Worm (Caenorhabditis elegans) whole organism, L2 larva: ENCODE data around the gene F01D5.7.

Source experiments
- C34F6.9 ChIP-seq: fragments of 150-350 bp; optimal IDR thresholded peaks from 2 replicates; lab custom pipeline; 2014; ENCODE audit warnings: missing biosample characterization, missing genetic modification characterization
- F13H6.1 ChIP-seq: sonication (generic microtip); optimal IDR thresholded peaks from 2 replicates; lab custom pipeline; 2016; ENCODE audit warnings: missing genetic modification characterization, missing compliant biosample characterization
- R02D3.7 ChIP-seq: fragments of 150-350 bp; optimal IDR thresholded peaks from 2 replicates; lab custom pipeline; 2014; ENCODE audit warnings: missing biosample characterization, missing genetic modification characterization
- Y55F3AM.14 ChIP-seq: fragments of 200-800 bp; sonication (Bioruptor generic); optimal IDR thresholded peaks from 2 replicates; lab custom pipeline; 2018; ENCODE audit warnings: mild to moderate bottlenecking, missing genetic modification characterization, missing compliant biosample characterization
- ama-1 ChIP-seq: fragments of 150-350 bp; optimal IDR thresholded peaks from 2 replicates; lab custom pipeline; 2018; ENCODE audit warnings: inconsistent platforms
- blmp-1 ChIP-seq: sonication (generic microtip); optimal IDR thresholded peaks from 2 replicates; lab custom pipeline; 2017; ENCODE audit warnings: missing genetic modification characterization, mild to moderate bottlenecking, missing compliant biosample characterization, antibody characterized with exemption, moderate library complexity; ENCODE audit not compliant: insufficient read depth
- ceh-16 ChIP-seq: fragments of 150-350 bp; optimal IDR thresholded peaks from 2 replicates; lab custom pipeline; 2014; ENCODE audit warnings: missing biosample characterization, missing genetic modification characterization
- crh-2 ChIP-seq: sonication (generic microtip); optimal IDR thresholded peaks from 2 replicates; lab custom pipeline; 2017; ENCODE audit warnings: missing biosample characterization, missing genetic modification characterization
- dmd-4 ChIP-seq: sonication (generic microtip); optimal IDR thresholded peaks from 2 replicates; lab custom pipeline; 2017; ENCODE audit warnings: missing biosample characterization, missing genetic modification characterization
- egl-27 ChIP-seq: sonication (generic microtip); optimal IDR thresholded peaks from 3 replicates; lab custom pipeline; 2017; ENCODE audit warnings: missing biosample characterization, missing genetic modification reagents, missing genetic modification characterization
- elt-3 ChIP-seq: sonication (generic microtip); optimal IDR thresholded peaks from 2 replicates; lab custom pipeline; 2017; ENCODE audit warnings: missing biosample characterization, missing genetic modification characterization
- fos-1 ChIP-seq: fragments of 150-350 bp; optimal IDR thresholded peaks from 2 replicates; lab custom pipeline; 2014; ENCODE audit warnings: missing biosample characterization, missing genetic modification characterization
- gmeb-1 ChIP-seq: fragments of 150-350 bp; optimal IDR thresholded peaks from 2 replicates; lab custom pipeline; 2014; ENCODE audit warnings: missing biosample characterization, missing genetic modification characterization
- lin-11 ChIP-seq: fragments of 150-350 bp; sonication (generic microtip); optimal IDR thresholded peaks from 2 replicates; lab custom pipeline; 2014; ENCODE audit warnings: missing biosample characterization, missing genetic modification characterization, inconsistent platforms, mixed read lengths
- lin-13 ChIP-seq: fragments of 150-350 bp; optimal IDR thresholded peaks from 2 replicates; lab custom pipeline; 2014; ENCODE audit warnings: missing biosample characterization, missing genetic modification reagents, missing genetic modification characterization
- lsy-2 ChIP-seq, 2 experiments: fragments of 150-350 bp in 1 of 2; sonication (generic microtip) in 1 of 2; optimal IDR thresholded peaks; 2 replicates each; lab custom pipeline; 2014 to 2017; ENCODE audit warnings: missing biosample characterization in 2 of 2, missing genetic modification characterization in 2 of 2
- mab-5 ChIP-seq: fragments of 150-350 bp; optimal IDR thresholded peaks from 2 replicates; lab custom pipeline; 2014; ENCODE audit warnings: missing biosample characterization, missing genetic modification characterization
- mbf-1 ChIP-seq: sonication (generic microtip); optimal IDR thresholded peaks from 2 replicates; lab custom pipeline; 2017; ENCODE audit warnings: missing biosample characterization, missing genetic modification characterization
- mdl-1 ChIP-seq, 2 experiments: fragments of 150-350 bp in 1 of 2; sonication (generic microtip) in 1 of 2; optimal IDR thresholded peaks; 2 replicates each; lab custom pipeline; 2017; ENCODE audit warnings: missing biosample characterization in 2 of 2, missing genetic modification characterization in 2 of 2
- nhr-10 ChIP-seq: sonication (generic microtip); optimal IDR thresholded peaks from 2 replicates; lab custom pipeline; 2017; ENCODE audit warnings: missing biosample characterization, missing genetic modification characterization
- nhr-11 ChIP-seq: fragments of 150-350 bp; optimal IDR thresholded peaks from 2 replicates; lab custom pipeline; 2014; ENCODE audit warnings: missing biosample characterization, missing genetic modification characterization
- nhr-129 ChIP-seq: fragments of 150-350 bp; optimal IDR thresholded peaks from 2 replicates; lab custom pipeline; 2014; ENCODE audit warnings: missing biosample characterization, missing genetic modification characterization
- nhr-21 ChIP-seq: fragments of 150-350 bp; optimal IDR thresholded peaks from 2 replicates; lab custom pipeline; 2014; ENCODE audit warnings: missing biosample characterization, missing genetic modification characterization
- nhr-23 ChIP-seq: fragments of 150-350 bp; optimal IDR thresholded peaks from 2 replicates; lab custom pipeline; 2014; ENCODE audit warnings: missing biosample characterization, missing genetic modification reagents, missing genetic modification characterization
- nhr-25 ChIP-seq: fragments of 150-350 bp; sonication (generic microtip); optimal IDR thresholded peaks from 3 replicates; lab custom pipeline; 2014; ENCODE audit warnings: missing biosample characterization, missing genetic modification characterization
- nhr-6 ChIP-seq: fragments of 150-350 bp; optimal IDR thresholded peaks from 2 replicates; lab custom pipeline; 2014; ENCODE audit warnings: missing biosample characterization, missing genetic modification characterization
- nhr-77 ChIP-seq: fragments of 150-350 bp; optimal IDR thresholded peaks from 2 replicates; lab custom pipeline; 2014; ENCODE audit warnings: missing biosample characterization, missing genetic modification characterization
- peb-1 ChIP-seq: fragments of 150-350 bp; optimal IDR thresholded peaks from 2 replicates; lab custom pipeline; 2014; ENCODE audit warnings: missing biosample characterization, missing genetic modification characterization
- sma-3 ChIP-seq: sonication (generic microtip); optimal IDR thresholded peaks from 2 replicates; lab custom pipeline; 2016; ENCODE audit warnings: missing genetic modification reagents, missing genetic modification characterization, missing compliant biosample characterization
- sma-9 ChIP-seq, 2 experiments: fragments of 150-350 bp in 1 of 2; sonication (generic microtip) in 1 of 2; optimal IDR thresholded peaks; 2 replicates each; lab custom pipeline; 2014 to 2016; ENCODE audit warnings: missing genetic modification characterization in 2 of 2, mild to moderate bottlenecking in 1 of 2, missing biosample characterization in 1 of 2, missing compliant biosample characterization in 1 of 2, missing genetic modification reagents in 1 of 2, moderate library complexity in 1 of 2
- snpc-4 ChIP-seq: fragments of 150-350 bp; optimal IDR thresholded peaks from 2 replicates; lab custom pipeline; 2014; ENCODE audit warnings: missing biosample characterization, missing genetic modification characterization
- unc-39 ChIP-seq: fragments of 150-350 bp; optimal IDR thresholded peaks from 2 replicates; lab custom pipeline; 2014; ENCODE audit warnings: missing biosample characterization, missing genetic modification characterization
- unc-55 ChIP-seq: fragments of 150-350 bp; sonication (generic microtip); optimal IDR thresholded peaks from 3 replicates; lab custom pipeline; 2014; ENCODE audit warnings: missing biosample characterization, missing genetic modification reagents, missing genetic modification characterization
- ztf-1 ChIP-seq: fragments of 200-800 bp; sonication (Bioruptor generic); conservative IDR thresholded peaks from 2 replicates; pipeline ENCODE4 v1.3.6; 2022; ENCODE audit warnings: missing genetic modification characterization, missing compliant biosample characterization
- ztf-4 ChIP-seq: fragments of 150-350 bp; optimal IDR thresholded peaks from 2 replicates; lab custom pipeline; 2014; ENCODE audit warnings: missing biosample characterization, missing genetic modification characterization

Gene F01D5.7

ce11 chrII:14014637-14015036, 6.2 kb downstream of the F01D5.7 start:
- TF ChIP-seq ztf-1 (no peak), nhr-25 (tag; lab: Kevin White, UChicago) (no peak), mab-5 (no peak), ztf-4 (tag; lab: Kevin White, UChicago) (no peak), unc-39 (tag; lab: Kevin White, UChicago) (no peak), fos-1 (tag; lab: Kevin White, UChicago) (no peak), lin-13 (GFP tag; lab: Kevin White, UChicago) (no peak), peb-1 (tag; lab: Kevin White, UChicago) (no peak), dmd-4 (tag; lab: Kevin White, UChicago) (no peak), C34F6.9 (tag; lab: Kevin White, UChicago) (no peak), nhr-6 (tag; lab: Kevin White, UChicago) (no peak), blmp-1 (tag; lab: Kevin White, UChicago) (no peak), nhr-11 (tag; lab: Kevin White, UChicago) (no peak)

DNA sequence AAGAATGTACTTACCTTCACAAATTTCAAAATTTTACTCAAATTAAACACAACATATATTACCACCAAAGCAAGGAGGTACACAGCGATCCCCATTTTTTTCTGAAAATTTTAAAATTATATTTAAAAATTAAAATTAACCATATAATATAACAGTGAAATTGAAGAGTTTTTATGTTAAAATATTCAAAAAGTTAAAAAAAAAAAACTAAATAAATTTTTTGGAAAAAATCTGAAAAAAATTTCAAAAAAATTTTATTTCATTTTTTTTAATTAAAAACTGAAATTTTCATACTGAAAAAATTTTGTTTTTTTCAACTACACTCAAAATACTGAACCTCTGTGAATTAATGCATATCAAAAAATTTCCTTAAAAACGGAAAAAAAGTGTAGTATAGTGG, 8.4 kb downstream of the F01D5.7 start, which contains the start of gene cyp-37A1:
cyp-37A1 (minus strand) TSS at position 101 of the 400 bp plus-strand sequence.
- no peak for TF ChIP-seq R02D3.7 (tag; lab: Kevin White, UChicago)
- no peak for TF ChIP-seq sma-9 (GFP tag; optimal IDR thresholded peaks at IDR 0.05; lab: Kevin White, UChicago)
- TF ChIP-seq sma-9 (tag; optimal IDR thresholded peaks at IDR 0.05; lab: Kevin White, UChicago), result no peak
- TF ChIP-seq gmeb-1 (tag; lab: Kevin White, UChicago), result no peak
- TF ChIP-seq crh-2 (tag; lab: Kevin White, UChicago), result no peak
- no peak for TF ChIP-seq lin-13 (GFP tag; lab: Kevin White, UChicago)
- no peak for TF ChIP-seq blmp-1 (tag; lab: Kevin White, UChicago)
- TF ChIP-seq nhr-129 (tag; lab: Kevin White, UChicago), result no peak
- TF ChIP-seq C34F6.9 (tag; lab: Kevin White, UChicago), result no peak
- TF ChIP-seq, all 48 proteins: peak for 0

DNA sequence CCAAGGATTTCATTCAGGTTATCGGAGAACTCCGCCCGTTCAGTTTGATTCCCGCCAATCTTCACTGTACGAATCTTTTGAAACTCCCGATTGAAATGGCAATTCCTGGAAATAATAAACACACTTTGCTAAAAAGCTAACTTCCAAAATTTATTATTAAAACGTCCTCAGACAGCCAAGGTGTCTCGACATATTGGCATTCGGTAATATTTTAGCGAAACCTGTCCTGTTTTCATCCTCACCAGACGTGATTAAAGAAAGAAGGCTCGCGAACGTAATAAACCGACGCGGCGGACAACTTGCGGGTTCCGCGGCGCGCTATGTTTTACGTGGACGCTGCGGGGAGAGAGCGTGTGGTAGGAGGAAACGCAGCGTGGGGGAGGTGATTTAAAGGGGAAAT, 9.7 kb downstream of the F01D5.7 start:
- TF ChIP-seq lin-11 (tag; lab: Kevin White, UChicago), result peak; percentile 63
- no peak for TF ChIP-seq blmp-1 (tag; lab: Kevin White, UChicago)
- peak; percentile 82 for TF ChIP-seq lin-13 (GFP tag; lab: Kevin White, UChicago)
- 0 out of 2 replicates have a peak, but pooled peaks have one; percentile 80 for TF ChIP-seq ztf-1
- peak; percentile 45 for TF ChIP-seq nhr-25 (tag; lab: Kevin White, UChicago)
- peak; percentile 33 for TF ChIP-seq fos-1 (tag; lab: Kevin White, UChicago)
- no peak for TF ChIP-seq nhr-23 (tag; lab: Kevin White, UChicago)
- TF ChIP-seq Y55F3AM.14 (GFP tag; lab: Kevin White, UChicago), result peak; percentile 82
- TF ChIP-seq ztf-4 (tag; lab: Kevin White, UChicago), result peak; percentile 28
- TF ChIP-seq mbf-1 (tag; lab: Kevin White, UChicago), result no peak
- TF ChIP-seq mdl-1 (tag; optimal IDR thresholded peaks at IDR 0.05; lab: Kevin White, UChicago), result peak; percentile 6 to 42
- TF ChIP-seq unc-55, result peak; percentile 53
- peak; percentile 99 for TF ChIP-seq ama-1 (lab: Kevin White, UChicago)
- peak; percentile 66 to 77 for TF ChIP-seq lsy-2 (tag; optimal IDR thresholded peaks at IDR 0.05; lab: Kevin White, UChicago)
- TF ChIP-seq dmd-4 (tag; lab: Kevin White, UChicago), result no peak
- peak; percentile 40 for TF ChIP-seq egl-27 (tag; lab: Kevin White, UChicago)
- peak; percentile 96 for TF ChIP-seq sma-3 (GFP tag; lab: Kevin White, UChicago)
- peak; percentile 46 for TF ChIP-seq nhr-129 (tag; lab: Kevin White, UChicago)
- no peak for TF ChIP-seq nhr-6 (tag; lab: Kevin White, UChicago)
- TF ChIP-seq gmeb-1 (tag; lab: Kevin White, UChicago), result peak; percentile 85
- TF ChIP-seq C34F6.9 (tag; lab: Kevin White, UChicago), result peak; percentile 44
- TF ChIP-seq nhr-11 (tag; lab: Kevin White, UChicago), result no peak
- TF ChIP-seq nhr-77 (tag; lab: Kevin White, UChicago), result peak; percentile 67
- TF ChIP-seq nhr-10 (tag; lab: Kevin White, UChicago), result peak; percentile 26
- TF ChIP-seq ceh-16 (tag; lab: Kevin White, UChicago), result peak; percentile 80
- TF ChIP-seq crh-2 (tag; lab: Kevin White, UChicago), result peak; percentile 85
- TF ChIP-seq nhr-21 (tag; lab: Kevin White, UChicago), result peak; percentile 87
- TF ChIP-seq F13H6.1, result peak; percentile 77
- TF ChIP-seq sma-9 (GFP tag; optimal IDR thresholded peaks at IDR 0.05; lab: Kevin White, UChicago), result peak; percentile 78
- no peak for TF ChIP-seq sma-9 (tag; optimal IDR thresholded peaks at IDR 0.05; lab: Kevin White, UChicago)
- peak; percentile 99 for TF ChIP-seq snpc-4 (tag; lab: Kevin White, UChicago)
- no peak for TF ChIP-seq elt-3 (tag; lab: Kevin White, UChicago)
- TF ChIP-seq, all 48 proteins: peak for 24
